Worm (Caenorhabditis elegans) whole organism, L3 larva: Measurements from ENCODE around the gene R02D5.8.

Source experiments
- R02D3.7 ChIP-seq: fragments of 150-350 bp; optimal IDR thresholded peaks from 2 replicates; lab custom pipeline; 2014; ENCODE audit warnings: missing biosample characterization, missing genetic modification characterization
- ZK546.5 ChIP-seq: sonication (generic microtip); optimal IDR thresholded peaks from 2 replicates; lab custom pipeline; 2017; ENCODE audit warnings: missing biosample characterization, missing genetic modification characterization
- aly-2 ChIP-seq: fragments of 150-350 bp; optimal IDR thresholded peaks from 2 replicates; lab custom pipeline; 2014; ENCODE audit warnings: missing biosample characterization, missing genetic modification characterization
- ama-1 ChIP-seq: fragments of 150-350 bp; optimal IDR thresholded peaks from 2 replicates; lab custom pipeline; 2018
- ceh-28 ChIP-seq: fragments of 150-350 bp; optimal IDR thresholded peaks from 2 replicates; lab custom pipeline; 2014; ENCODE audit warnings: missing biosample characterization, missing genetic modification reagents, missing genetic modification characterization
- ceh-82 ChIP-seq: fragments of 150-350 bp; optimal IDR thresholded peaks from 2 replicates; lab custom pipeline; 2014; ENCODE audit warnings: missing biosample characterization, missing genetic modification characterization
- daf-12 ChIP-seq: fragments of 150-350 bp; optimal IDR thresholded peaks from 2 replicates; lab custom pipeline; 2014; ENCODE audit warnings: missing biosample characterization, missing genetic modification reagents, missing genetic modification characterization
- egl-27 ChIP-seq: sonication (generic microtip); optimal IDR thresholded peaks from 4 replicates; lab custom pipeline; 2017; ENCODE audit warnings: missing biosample characterization, missing genetic modification reagents, missing genetic modification characterization
- egl-5 ChIP-seq: fragments of 150-350 bp; optimal IDR thresholded peaks from 2 replicates; lab custom pipeline; 2017; ENCODE audit warnings: missing biosample characterization, missing genetic modification reagents, missing genetic modification characterization, inconsistent platforms
- elt-2 ChIP-seq: sonication (generic microtip); optimal IDR thresholded peaks from 2 replicates; lab custom pipeline; 2016; ENCODE audit warnings: missing genetic modification reagents, mild to moderate bottlenecking, missing genetic modification characterization, missing compliant biosample characterization
- eor-1 ChIP-seq, 2 experiments: fragments of 150-350 bp; optimal IDR thresholded peaks; 2 replicates each; lab custom pipeline; 2014 to 2018; ENCODE audit warnings: missing biosample characterization in 2 of 2, missing genetic modification characterization in 2 of 2
- fkh-10 ChIP-seq: sonication (generic microtip); optimal IDR thresholded peaks from 2 replicates; lab custom pipeline; 2017; ENCODE audit warnings: missing biosample characterization, missing genetic modification reagents, missing genetic modification characterization
- fos-1 ChIP-seq: fragments of 150-350 bp; optimal IDR thresholded peaks from 2 replicates; lab custom pipeline; 2014; ENCODE audit warnings: missing biosample characterization, missing genetic modification characterization
- lin-15B ChIP-seq: fragments of 150-350 bp; optimal IDR thresholded peaks from 2 replicates; lab custom pipeline; 2014; ENCODE audit warnings: missing biosample characterization, missing genetic modification characterization
- lin-39 ChIP-seq: fragments of 150-350 bp; optimal IDR thresholded peaks from 2 replicates; lab custom pipeline; 2018; ENCODE audit warnings: missing biosample characterization, missing genetic modification reagents, missing genetic modification characterization
- mml-1 ChIP-seq: fragments of 150-350 bp; sonication (generic microtip); optimal IDR thresholded peaks from 3 replicates; lab custom pipeline; 2014; ENCODE audit warnings: missing biosample characterization, missing genetic modification characterization
- nhr-23 ChIP-seq: fragments of 150-350 bp; optimal IDR thresholded peaks from 2 replicates; lab custom pipeline; 2014; ENCODE audit warnings: missing biosample characterization, missing genetic modification reagents, missing genetic modification characterization
- nhr-237 ChIP-seq: fragments of 150-350 bp; optimal IDR thresholded peaks from 2 replicates; lab custom pipeline; 2014; ENCODE audit warnings: missing biosample characterization, missing genetic modification characterization
- nhr-25 ChIP-seq: sonication (generic microtip); optimal IDR thresholded peaks from 2 replicates; lab custom pipeline; 2017; ENCODE audit warnings: missing biosample characterization, missing genetic modification characterization
- nhr-28 ChIP-seq: fragments of 150-350 bp; optimal IDR thresholded peaks from 2 replicates; lab custom pipeline; 2014; ENCODE audit warnings: missing biosample characterization, missing genetic modification characterization
- nhr-43 ChIP-seq: sonication (generic microtip); optimal IDR thresholded peaks from 2 replicates; lab custom pipeline; 2016; ENCODE audit warnings: mild to moderate bottlenecking, missing genetic modification characterization, missing compliant biosample characterization; ENCODE audit not compliant: poor library complexity, severe bottlenecking
- nhr-67 ChIP-seq: fragments of 150-350 bp; optimal IDR thresholded peaks from 2 replicates; lab custom pipeline; 2014; ENCODE audit warnings: missing biosample characterization, missing genetic modification characterization
- nhr-76 ChIP-seq: fragments of 150-350 bp; sonication (generic microtip); optimal IDR thresholded peaks from 5 replicates; lab custom pipeline; 2014; ENCODE audit warnings: missing biosample characterization, missing genetic modification characterization
- pha-4 ChIP-seq: fragments of 150-350 bp; optimal IDR thresholded peaks from 2 replicates; lab custom pipeline; 2014; ENCODE audit warnings: missing biosample characterization, missing genetic modification reagents, missing genetic modification characterization
- pqm-1 ChIP-seq: fragments of 150-350 bp; optimal IDR thresholded peaks from 2 replicates; lab custom pipeline; 2017; ENCODE audit warnings: missing biosample characterization, missing genetic modification characterization, inconsistent platforms
- sea-2 ChIP-seq: fragments of 150-350 bp; sonication (generic microtip); optimal IDR thresholded peaks from 4 replicates; lab custom pipeline; 2014; ENCODE audit warnings: missing biosample characterization, missing genetic modification reagents, missing genetic modification characterization
- snpc-4 ChIP-seq: fragments of 150-350 bp; optimal IDR thresholded peaks from 2 replicates; lab custom pipeline; 2014; ENCODE audit warnings: missing biosample characterization, missing genetic modification characterization
- tbx-2 ChIP-seq: sonication (generic microtip); optimal IDR thresholded peaks from 2 replicates; lab custom pipeline; 2016; ENCODE audit warnings: mild to moderate bottlenecking, missing genetic modification characterization, missing compliant biosample characterization
- unc-39 ChIP-seq: sonication (generic microtip); optimal IDR thresholded peaks from 4 replicates; lab custom pipeline; 2017; ENCODE audit warnings: missing biosample characterization, missing genetic modification characterization
- unc-62 ChIP-seq: fragments of 150-350 bp; sonication (generic microtip); optimal IDR thresholded peaks from 4 replicates; lab custom pipeline; 2014; ENCODE audit warnings: missing biosample characterization, missing genetic modification reagents, missing genetic modification characterization
- zag-1 ChIP-seq: fragments of 150-350 bp; optimal IDR thresholded peaks from 2 replicates; lab custom pipeline; 2014; ENCODE audit warnings: missing biosample characterization, missing genetic modification characterization
- ztf-11 ChIP-seq: fragments of 150-350 bp; optimal IDR thresholded peaks from 2 replicates; lab custom pipeline; 2014; ENCODE audit warnings: missing biosample characterization, missing genetic modification characterization
- ztf-4 ChIP-seq: fragments of 150-350 bp; optimal IDR thresholded peaks from 2 replicates; lab custom pipeline; 2014; ENCODE audit warnings: missing biosample characterization, missing genetic modification characterization

R02D5.8 gene

DNA sequence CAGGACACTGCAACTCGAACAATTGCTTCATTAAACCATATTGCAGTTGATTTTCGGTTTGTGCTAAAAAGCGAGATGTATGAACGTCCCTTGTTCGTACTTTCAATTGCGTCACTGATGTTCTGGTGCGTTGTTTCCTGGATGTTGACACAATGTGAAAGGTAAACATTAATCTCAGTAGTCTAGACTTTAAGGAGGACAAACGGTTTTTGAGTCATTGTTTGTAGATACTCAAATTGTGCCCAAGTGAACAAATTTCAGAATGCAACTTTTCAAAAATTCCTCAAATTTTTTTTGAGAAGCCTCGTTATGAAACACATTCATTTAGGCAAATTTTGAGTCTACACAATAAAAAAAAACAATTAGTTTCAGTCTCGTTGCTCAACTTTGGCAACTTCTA, 21.8 kb upstream of the R02D5.8 start:
- TF ChIP-seq pha-4 (tag; lab: Kevin White, UChicago) (peak; percentile 56), fos-1 (tag; lab: Kevin White, UChicago) (no peak)

DNA sequence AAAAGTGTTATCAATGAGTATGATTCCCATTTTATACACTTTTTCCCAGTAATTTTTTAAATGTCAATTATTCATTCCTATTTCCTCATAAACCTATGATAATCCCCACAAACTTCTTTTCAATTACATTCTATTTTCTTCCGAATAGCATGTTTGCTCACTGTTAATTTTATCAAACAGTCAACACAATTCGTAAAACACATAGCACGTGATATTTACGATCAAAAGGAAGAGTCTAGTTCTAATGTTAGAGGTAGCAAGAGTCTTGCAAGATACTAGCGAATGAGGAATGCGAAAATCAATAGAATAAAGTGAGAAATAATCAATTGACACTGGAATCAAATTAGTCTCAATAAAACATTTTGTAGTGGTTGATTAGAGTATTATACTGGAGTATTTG, 20.2 kb upstream of the R02D5.8 start:
- no peak for TF ChIP-seq snpc-4 (tag; lab: Kevin White, UChicago)
- TF ChIP-seq pha-4 (tag; lab: Kevin White, UChicago), result peak; percentile 85
- no peak for TF ChIP-seq nhr-25 (tag; lab: Kevin White, UChicago)
- no peak for TF ChIP-seq ztf-11 (tag; lab: Kevin White, UChicago)
- TF ChIP-seq, all 47 proteins: peak for 1

DNA sequence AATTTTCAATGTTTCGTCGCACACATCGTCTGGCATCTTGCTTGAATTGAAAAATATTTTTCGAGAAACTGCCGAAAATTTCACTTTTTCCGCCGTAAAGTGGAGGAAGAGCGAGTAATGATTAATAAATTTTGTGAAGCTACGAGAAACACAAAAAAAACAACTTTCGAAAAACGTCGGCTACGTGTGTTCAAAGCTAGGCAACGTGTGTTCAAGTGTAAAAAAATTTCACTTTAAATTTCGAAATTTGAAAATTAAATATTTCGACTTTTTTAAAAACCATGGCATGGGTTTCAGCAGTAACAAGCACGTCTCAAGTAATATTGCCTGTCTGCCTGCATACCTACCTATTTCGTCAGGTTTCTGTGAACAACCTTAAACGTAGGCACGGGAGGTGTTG, 17.1 kb upstream of the R02D5.8 start, which contains the start of gene tag-191:
tag-191 (minus strand) TSS at position 101 of the 400 bp plus-strand sequence.
- no peak for TF ChIP-seq lin-15B (tag; lab: Kevin White, UChicago)
- TF ChIP-seq pqm-1 (tag; lab: Kevin White, UChicago), result no peak
- TF ChIP-seq egl-5 (tag; lab: Kevin White, UChicago), result no peak
- TF ChIP-seq fkh-10 (GFP tag; lab: Kevin White, UChicago), result no peak
- TF ChIP-seq egl-27 (tag; lab: Kevin White, UChicago), result no peak
- TF ChIP-seq unc-39 (tag; lab: Kevin White, UChicago), result no peak
- TF ChIP-seq lin-39, result no peak
- no peak for TF ChIP-seq nhr-237
- TF ChIP-seq unc-62 (GFP tag; lab: Kevin White, UChicago), result no peak
- no peak for TF ChIP-seq sea-2 (GFP tag; lab: Kevin White, UChicago)
- TF ChIP-seq tbx-2 (tag; lab: Kevin White, UChicago), result no peak
- no peak for TF ChIP-seq nhr-23 (tag; lab: Kevin White, UChicago)
- TF ChIP-seq ceh-82 (tag; lab: Kevin White, UChicago), result no peak
- TF ChIP-seq ztf-11 (tag; lab: Kevin White, UChicago), result no peak

DNA sequence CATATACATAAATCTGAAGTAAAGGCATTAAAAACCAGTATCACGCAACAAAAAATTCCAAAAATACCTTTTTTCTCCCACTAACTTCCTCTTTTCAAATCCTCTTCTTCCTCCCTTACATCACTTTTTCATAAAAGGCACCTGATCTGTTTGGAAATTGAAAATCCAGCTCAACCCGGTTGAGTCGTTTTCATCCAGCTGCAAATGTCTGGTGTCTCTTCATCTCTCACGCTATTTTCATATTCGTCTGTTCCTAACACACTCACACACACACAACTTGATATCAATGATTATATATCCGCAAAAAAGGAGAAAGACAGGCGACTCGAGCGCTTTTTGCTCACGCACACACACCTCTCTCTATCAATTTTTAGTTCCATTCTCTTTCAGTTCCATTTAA, 13.2 kb upstream of the R02D5.8 start:
- no peak for TF ChIP-seq nhr-76 (tag; lab: Kevin White, UChicago)
- TF ChIP-seq ztf-4 (tag; lab: Kevin White, UChicago), result no peak
- no peak for TF ChIP-seq zag-1 (tag; lab: Kevin White, UChicago)
- no peak for TF ChIP-seq egl-27 (tag; lab: Kevin White, UChicago)
- TF ChIP-seq ceh-28, result no peak
- TF ChIP-seq elt-2 (tag; lab: Kevin White, UChicago), result no peak
- TF ChIP-seq tbx-2 (tag; lab: Kevin White, UChicago), result no peak
- TF ChIP-seq, all 47 proteins: peak for 0

DNA sequence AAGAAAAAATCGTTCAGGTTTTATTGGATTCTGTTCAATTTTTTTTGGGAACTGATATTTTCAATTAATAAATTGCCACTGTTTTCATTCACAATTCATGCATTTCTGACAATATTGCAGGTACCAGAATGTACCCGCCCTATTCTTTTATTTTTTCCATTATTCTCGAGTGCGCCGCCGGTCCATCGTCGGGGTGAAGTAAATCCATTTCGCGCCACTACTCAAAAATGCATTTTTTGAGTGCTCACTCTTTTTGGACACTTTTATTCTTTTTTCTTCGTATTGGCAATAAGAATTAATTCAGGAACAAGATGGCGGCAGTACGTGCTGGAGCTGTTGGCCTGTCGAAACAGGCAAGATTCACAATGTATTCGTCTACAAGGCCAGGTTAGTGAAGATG, 11.6 kb upstream of the R02D5.8 start, which contains the start of gene kcnl-4:
kcnl-4 (plus strand) TSS at position 301 of the 400 bp plus-strand sequence.
- no peak for TF ChIP-seq nhr-28 (tag; lab: Kevin White, UChicago)
- TF ChIP-seq unc-39 (tag; lab: Kevin White, UChicago), result no peak
- no peak for TF ChIP-seq mml-1
- TF ChIP-seq nhr-43 (tag; lab: Kevin White, UChicago), result no peak
- no peak for TF ChIP-seq nhr-67 (tag; lab: Kevin White, UChicago)
- TF ChIP-seq fos-1 (tag; lab: Kevin White, UChicago), result no peak

DNA sequence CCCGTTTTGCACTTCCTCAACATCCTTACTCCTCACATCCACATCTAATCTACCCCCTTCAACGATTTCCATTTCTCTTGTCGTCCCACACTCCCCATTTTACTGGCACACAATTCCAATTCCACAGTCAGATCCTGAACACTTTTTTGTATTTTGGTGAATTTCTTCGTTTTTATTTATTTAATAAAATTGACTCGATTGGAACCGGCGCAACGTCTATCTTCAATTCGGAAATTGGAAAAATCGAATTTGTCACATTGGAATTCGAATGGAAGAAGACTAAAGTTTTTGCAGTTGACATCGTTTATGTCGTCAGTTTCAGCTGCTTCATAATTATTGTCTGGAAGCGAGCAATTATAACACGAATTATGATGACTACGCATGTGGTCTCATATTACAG, 8.0 kb upstream of the R02D5.8 start:
- no peak for TF ChIP-seq mml-1
- TF ChIP-seq unc-62 (GFP tag; lab: Kevin White, UChicago), result no peak
- TF ChIP-seq ceh-82 (tag; lab: Kevin White, UChicago), result no peak

DNA sequence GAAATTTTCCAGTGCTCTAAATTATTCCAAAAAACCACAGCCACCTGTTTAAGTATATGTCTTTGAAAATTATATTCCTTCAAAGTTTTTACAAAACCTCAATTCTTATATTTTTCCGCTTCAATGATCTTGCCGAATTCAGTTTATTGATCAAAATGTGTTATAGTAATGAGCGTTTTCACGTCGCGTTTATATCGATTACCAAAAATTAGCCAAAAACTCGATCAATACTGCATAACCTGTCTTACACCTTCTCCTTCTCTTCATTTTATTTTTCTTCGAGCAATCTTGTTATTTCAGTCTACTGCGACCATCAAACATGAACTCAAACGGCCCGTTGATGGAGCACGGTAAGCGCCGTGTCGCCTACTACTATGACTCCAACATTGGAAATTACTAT, 5.9 kb upstream of the R02D5.8 start, which contains the start of gene hda-1:
hda-1 (plus strand) TSS at position 301 of the 400 bp plus-strand sequence.
- no peak for TF ChIP-seq zag-1 (tag; lab: Kevin White, UChicago)
- no peak for TF ChIP-seq nhr-25 (tag; lab: Kevin White, UChicago)
- TF ChIP-seq R02D3.7 (tag; lab: Kevin White, UChicago), result no peak
- no peak for TF ChIP-seq ZK546.5 (tag; lab: Kevin White, UChicago)
- no peak for TF ChIP-seq nhr-23 (tag; lab: Kevin White, UChicago)
- no peak for TF ChIP-seq daf-12
- TF ChIP-seq nhr-67 (tag; lab: Kevin White, UChicago), result no peak
- no peak for TF ChIP-seq sea-2 (GFP tag; lab: Kevin White, UChicago)
- no peak for TF ChIP-seq lin-15B (tag; lab: Kevin White, UChicago)
- TF ChIP-seq eor-1 (tag; optimal IDR thresholded peaks at IDR 0.05; lab: Kevin White, UChicago), result no peak
- TF ChIP-seq aly-2 (tag; lab: Kevin White, UChicago), result no peak
- TF ChIP-seq unc-39 (tag; lab: Kevin White, UChicago), result no peak
- TF ChIP-seq ama-1 (lab: Kevin White, UChicago), result no peak
- no peak for TF ChIP-seq ztf-11 (tag; lab: Kevin White, UChicago)
- no peak for TF ChIP-seq mml-1
